Fruit fly (Drosophila melanogaster) whole organism, prepupa: Measurements from ENCODE around the gene Best2.

Source experiments
- Blimp-1 ChIP-seq: fragments of 200-800 bp; sonication (Bioruptor generic); optimal IDR thresholded peaks from 3 replicates; lab custom pipeline; 2017; ENCODE audit warnings: missing biosample characterization, missing genetic modification characterization, mild to moderate bottlenecking, moderate library complexity, missing genetic modification reagents
- CG10631 ChIP-seq: fragments of 200-800 bp; sonication (Bioruptor generic); optimal IDR thresholded peaks from 2 replicates; lab custom pipeline; 2016; ENCODE audit warnings: missing biosample characterization, missing genetic modification characterization
- CG11294 ChIP-seq: fragments of 200-800 bp; sonication (Bioruptor generic); IDR thresholded peaks from 2 replicates; pipeline ENCODE4 v1.3.6; 2022; ENCODE audit warnings: missing biosample characterization, missing genetic modification characterization
- CG11902 ChIP-seq: fragments of 200-800 bp; sonication (Bioruptor generic); optimal IDR thresholded peaks from 3 replicates; lab custom pipeline; 2016; ENCODE audit warnings: missing biosample characterization, missing genetic modification characterization
- CG15336 ChIP-seq: fragments of 200-800 bp; sonication (Bioruptor generic); IDR thresholded peaks from 2 replicates; pipeline ENCODE4 v1.3.6; 2022; ENCODE audit warnings: missing biosample characterization, missing genetic modification characterization
- CG3032 ChIP-seq: fragments of 200-800 bp; optimal IDR thresholded peaks from 2 replicates; lab custom pipeline; 2019; ENCODE audit warnings: missing biosample characterization, mild to moderate bottlenecking, missing genetic modification characterization, moderate library complexity
- CG32006 ChIP-seq: fragments of 200-800 bp; sonication (Bioruptor generic); optimal IDR thresholded peaks from 3 replicates; lab custom pipeline; 2017; ENCODE audit warnings: missing biosample characterization, mild to moderate bottlenecking, missing genetic modification characterization
- CG34406 ChIP-seq: fragments of 200-800 bp; sonication (Bioruptor generic); optimal IDR thresholded peaks from 3 replicates; lab custom pipeline; 2016; ENCODE audit warnings: missing biosample characterization, missing genetic modification characterization
- CG3919 ChIP-seq: fragments of 200-800 bp; sonication (Bioruptor generic); optimal IDR thresholded peaks from 3 replicates; lab custom pipeline; 2016; ENCODE audit warnings: missing biosample characterization, missing genetic modification characterization
- CG4318 ChIP-seq: fragments of 200-800 bp; sonication (Bioruptor generic); optimal IDR thresholded peaks from 3 replicates; lab custom pipeline; 2017; ENCODE audit warnings: missing biosample characterization, mild to moderate bottlenecking, missing genetic modification characterization
- CG6163 ChIP-seq: fragments of 200-800 bp; sonication (Bioruptor generic); IDR thresholded peaks from 3 replicates; pipeline ENCODE4 v1.3.6; 2022; ENCODE audit warnings: missing biosample characterization, missing genetic modification characterization
- CG6276 ChIP-seq: fragments of 200-800 bp; sonication (Bioruptor generic); optimal IDR thresholded peaks from 2 replicates; lab custom pipeline; 2017; ENCODE audit warnings: missing biosample characterization, mild to moderate bottlenecking, missing genetic modification characterization
- CG6792 ChIP-seq: fragments of 200-800 bp; sonication (Bioruptor generic); optimal IDR thresholded peaks from 3 replicates; lab custom pipeline; 2016; ENCODE audit warnings: missing biosample characterization, missing genetic modification characterization
- CG6808 ChIP-seq: fragments of 200-800 bp; sonication (Bioruptor generic); optimal IDR thresholded peaks from 3 replicates; lab custom pipeline; 2017; ENCODE audit warnings: missing biosample characterization, missing genetic modification characterization, mild to moderate bottlenecking, moderate library complexity, missing genetic modification reagents
- CG6854 ChIP-seq: fragments of 200-800 bp; sonication (Bioruptor generic); optimal IDR thresholded peaks from 2 replicates; lab custom pipeline; 2017; ENCODE audit warnings: missing biosample characterization, mild to moderate bottlenecking, missing genetic modification characterization
- CG8119 ChIP-seq: fragments of 200-800 bp; sonication (Bioruptor generic); IDR thresholded peaks from 3 replicates; pipeline ENCODE4 v1.3.6; 2022; ENCODE audit warnings: missing biosample characterization, missing genetic modification characterization
- CG8319 ChIP-seq: fragments of 200-800 bp; sonication (Bioruptor generic); optimal IDR thresholded peaks from 3 replicates; lab custom pipeline; 2016; ENCODE audit warnings: missing biosample characterization, missing genetic modification characterization
- Eip75B ChIP-seq: fragments of 200-800 bp; sonication (Bioruptor generic); optimal IDR thresholded peaks from 3 replicates; lab custom pipeline; 2016; ENCODE audit warnings: missing biosample characterization, missing genetic modification characterization
- Eip78C ChIP-seq: fragments of 200-800 bp; sonication (Bioruptor generic); peaks from one replicate; lab custom pipeline; 2016; ENCODE audit warnings: missing biosample characterization, missing genetic modification characterization
- Ets21C ChIP-seq: fragments of 200-800 bp; sonication (Bioruptor generic); optimal IDR thresholded peaks from 3 replicates; lab custom pipeline; 2016; ENCODE audit warnings: missing biosample characterization, missing genetic modification characterization
- Ets96B ChIP-seq: fragments of 200-800 bp; optimal IDR thresholded peaks from 2 replicates; lab custom pipeline; 2019; ENCODE audit warnings: missing biosample characterization, mild to moderate bottlenecking, missing genetic modification characterization, moderate library complexity
- Gug ChIP-seq: fragments of 200-800 bp; sonication (Bioruptor generic); IDR thresholded peaks from 2 replicates; pipeline ENCODE4 v1.3.6; 2022; ENCODE audit warnings: missing biosample characterization, missing genetic modification characterization
- Hr38 ChIP-seq: sonication (Bioruptor generic); optimal IDR thresholded peaks from 2 replicates; lab custom pipeline; 2016; ENCODE audit warnings: missing biosample characterization, missing genetic modification characterization
- Hr39 ChIP-seq: fragments of 200-800 bp; sonication (Bioruptor generic); optimal IDR thresholded peaks from 2 replicates; lab custom pipeline; 2016; ENCODE audit warnings: missing biosample characterization, missing genetic modification characterization
- Lpt ChIP-seq: fragments of 200-800 bp; sonication (Bioruptor generic); optimal IDR thresholded peaks from 3 replicates; lab custom pipeline; 2016; ENCODE audit warnings: missing biosample characterization, missing genetic modification characterization
- Sox14 ChIP-seq: fragments of 200-800 bp; sonication (Bioruptor generic); optimal IDR thresholded peaks from 3 replicates; lab custom pipeline; 2016; ENCODE audit warnings: missing biosample characterization, missing genetic modification characterization
- Sox15 ChIP-seq: fragments of 200-800 bp; sonication (Bioruptor generic); optimal IDR thresholded peaks from 3 replicates; lab custom pipeline; 2016; ENCODE audit warnings: missing biosample characterization, missing genetic modification characterization
- acj6 ChIP-seq: fragments of 200-800 bp; sonication (Bioruptor generic); optimal IDR thresholded peaks from 3 replicates; lab custom pipeline; 2016; ENCODE audit warnings: missing biosample characterization, missing genetic modification characterization
- cyc ChIP-seq: fragments of 200-800 bp; sonication (Bioruptor generic); optimal IDR thresholded peaks from 3 replicates; lab custom pipeline; 2016; ENCODE audit warnings: missing biosample characterization, missing genetic modification characterization
- dsx ChIP-seq: fragments of 200-800 bp; optimal IDR thresholded peaks from 3 replicates; lab custom pipeline; 2019; ENCODE audit warnings: missing biosample characterization, mild to moderate bottlenecking, missing genetic modification characterization, moderate library complexity; ENCODE audit not compliant: poor library complexity, severe bottlenecking
- eg ChIP-seq: fragments of 200-800 bp; sonication (Bioruptor generic); IDR thresholded peaks from 3 replicates; pipeline ENCODE4 v1.3.6; 2022; ENCODE audit warnings: missing biosample characterization, missing genetic modification characterization
- esn ChIP-seq: fragments of 200-800 bp; sonication (Bioruptor generic); optimal IDR thresholded peaks from 2 replicates; lab custom pipeline; 2016; ENCODE audit warnings: missing biosample characterization, mild to moderate bottlenecking, missing genetic modification characterization, moderate library complexity
- fd59A ChIP-seq: fragments of 200-800 bp; sonication (Bioruptor generic); optimal IDR thresholded peaks from 2 replicates; lab custom pipeline; 2017; ENCODE audit warnings: missing biosample characterization, mild to moderate bottlenecking, missing genetic modification characterization, missing genetic modification reagents
- fd85E ChIP-seq: fragments of 200-800 bp; sonication (Bioruptor generic); optimal IDR thresholded peaks from 3 replicates; lab custom pipeline; 2016; ENCODE audit warnings: missing biosample characterization, missing genetic modification characterization
- fkh ChIP-seq: fragments of 200-800 bp; sonication (Bioruptor generic); optimal IDR thresholded peaks from 3 replicates; lab custom pipeline; 2017; ENCODE audit warnings: missing biosample characterization, mild to moderate bottlenecking, missing genetic modification characterization, moderate library complexity
- lz ChIP-seq: fragments of 200-800 bp; sonication (Bioruptor generic); optimal IDR thresholded peaks from 3 replicates; lab custom pipeline; 2016; ENCODE audit warnings: missing biosample characterization, missing genetic modification characterization
- net ChIP-seq: fragments of 200-800 bp; sonication (Bioruptor generic); optimal IDR thresholded peaks from 3 replicates; lab custom pipeline; 2016; ENCODE audit warnings: missing biosample characterization, missing genetic modification characterization
- pdm3 ChIP-seq: fragments of 200-800 bp; sonication (Bioruptor generic); optimal IDR thresholded peaks from 3 replicates; lab custom pipeline; 2016; ENCODE audit warnings: missing biosample characterization, missing genetic modification characterization
- salr ChIP-seq, 2 experiments: fragments of 200-800 bp; sonication (Bioruptor generic); optimal IDR thresholded peaks; 3 replicates each; lab custom pipeline; 2016 to 2018; ENCODE audit warnings: missing biosample characterization in 2 of 2, missing genetic modification characterization in 2 of 2, mild to moderate bottlenecking in 1 of 2
- spab ChIP-seq: fragments of 200-800 bp; sonication (Bioruptor generic); optimal IDR thresholded peaks from 2 replicates; lab custom pipeline; 2017; ENCODE audit warnings: missing biosample characterization, mild to moderate bottlenecking, missing genetic modification characterization, missing genetic modification reagents
- ss ChIP-seq, 2 experiments: fragments of 200-800 bp; sonication (Bioruptor generic); optimal IDR thresholded peaks; 2 replicates in 1 of 2; 3 replicates in 1 of 2; lab custom pipeline; 2017 to 2018; ENCODE audit warnings: mild to moderate bottlenecking in 2 of 2, missing biosample characterization in 2 of 2, missing genetic modification characterization in 2 of 2, moderate library complexity in 1 of 2
- svp ChIP-seq: fragments of 200-800 bp; sonication (Bioruptor generic); peaks from one replicate; lab custom pipeline; 2016; ENCODE audit warnings: missing biosample characterization, missing genetic modification characterization
- topi ChIP-seq: fragments of 200-800 bp; sonication (Bioruptor generic); optimal IDR thresholded peaks from 3 replicates; lab custom pipeline; 2016; ENCODE audit warnings: missing biosample characterization, missing genetic modification characterization
- vri ChIP-seq: fragments of 200-800 bp; sonication (Bioruptor generic); optimal IDR thresholded peaks from 3 replicates; lab custom pipeline; 2016; ENCODE audit warnings: missing biosample characterization, mild to moderate bottlenecking, missing genetic modification characterization

The Best2 gene

DNA sequence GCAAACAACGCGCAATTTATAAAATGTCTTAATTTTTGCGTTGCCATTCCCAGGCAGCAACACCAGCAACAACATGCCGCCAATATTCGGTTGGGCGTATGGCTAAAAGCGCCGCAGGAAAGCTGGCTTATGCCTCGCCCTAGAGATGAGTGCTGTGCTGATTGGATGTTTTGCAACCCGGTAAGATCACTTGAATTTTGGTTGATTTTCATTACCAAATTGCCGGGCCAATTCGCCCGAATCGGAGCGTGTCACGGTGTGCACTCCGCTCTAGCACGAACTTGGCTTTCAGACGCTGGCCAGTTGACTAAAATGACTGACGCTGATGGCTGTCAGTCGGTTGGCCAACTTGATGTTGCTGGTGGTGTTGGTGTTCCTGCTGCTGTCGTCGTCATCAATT is 28.9 kb upstream of the Best2 start (continued):
- TF ChIP-seq Sox15 (GFP tag; lab: Kevin White, UChicago) (no peak), fkh (GFP tag; lab: Kevin White, UChicago) (no peak), ss (GFP tag; optimal IDR thresholded peaks at IDR 0.05; lab: Kevin White, UChicago) (peak; percentile 69 to 71), topi (GFP tag; lab: Kevin White, UChicago) (peak; percentile 38), CG3032 (tag; lab: Kevin White, UChicago) (peak; percentile 67), fd85E (GFP tag; lab: Kevin White, UChicago) (no peak), CG6792 (GFP tag; lab: Kevin White, UChicago) (peak; percentile 67), pdm3 (GFP tag; lab: Kevin White, UChicago) (peak; percentile 70), Hr38 (no peak), Eip75B (GFP tag; lab: Kevin White, UChicago) (peak; percentile 49), CG6854 (no peak)

DNA sequence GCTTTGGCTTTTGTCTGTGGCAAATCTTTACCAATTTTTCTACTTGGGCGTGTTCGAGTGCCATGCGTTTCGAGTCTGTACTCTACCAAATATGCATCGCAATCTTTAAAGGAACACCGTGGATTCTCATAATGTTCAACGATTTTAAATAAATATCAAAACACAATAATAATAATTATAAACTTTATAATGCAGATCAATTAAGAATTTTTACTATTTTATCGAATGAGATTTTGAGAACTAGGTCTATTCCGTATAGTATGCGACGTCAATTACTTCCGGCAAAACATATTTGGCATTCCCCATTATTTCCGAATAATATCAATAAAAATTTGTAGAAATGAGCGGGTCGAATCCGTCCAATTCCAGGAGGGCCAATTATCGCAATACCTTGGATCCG is 19.0 kb upstream of the Best2 start, which contains the start of gene CG43168:
CG43168 (plus strand) TSS at position 301 of the 400 bp plus-strand sequence.
- TF ChIP-seq Eip78C (GFP tag; lab: Kevin White, UChicago) (peak; percentile 25), lz (GFP tag; lab: Kevin White, UChicago) (no peak)
- TF ChIP-seq, all 60 proteins: peak for 1

DNA sequence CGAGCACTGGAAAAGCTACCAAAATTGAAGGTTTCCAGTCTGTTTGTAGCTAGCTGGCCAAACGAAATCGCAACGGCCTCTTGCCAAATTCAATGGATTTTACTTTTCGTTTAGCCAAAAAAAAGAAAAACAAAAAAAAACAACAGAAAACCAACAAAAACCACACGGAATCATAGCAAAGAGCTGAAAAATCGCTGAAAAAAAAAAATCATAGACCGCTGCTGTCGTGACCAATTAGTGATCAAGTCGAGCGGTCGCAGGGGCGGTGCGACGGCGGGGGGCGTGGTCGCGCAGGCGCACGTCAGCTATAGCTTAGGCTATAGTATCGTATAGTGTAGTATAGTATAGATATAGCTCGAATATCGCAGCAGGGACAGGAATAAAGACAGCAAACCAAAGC is 18.5 kb upstream of the Best2 start:
- TF ChIP-seq CG32006: peak; percentile 15
- TF ChIP-seq Sox15 (GFP tag; lab: Kevin White, UChicago): no peak
- TF ChIP-seq net: peak; percentile 53
- TF ChIP-seq Hr38: peak; percentile 3
- peak; percentile 40; the same call in 1 of the 2 replicates for TF ChIP-seq CG11294 (GFP tag; lab: Robert Waterston, UW)
- peak; percentile 88 for TF ChIP-seq CG8119 (GFP tag; lab: Robert Waterston, UW)
- TF ChIP-seq CG6163 (GFP tag; lab: Robert Waterston, UW): peak; percentile 32; the same call in 1 of the 3 replicates
- peak; percentile 78 for TF ChIP-seq eg
- peak; percentile 86 for TF ChIP-seq CG15336 (GFP tag; lab: Robert Waterston, UW)
- no peak for TF ChIP-seq CG11902
- TF ChIP-seq Eip78C (GFP tag; lab: Kevin White, UChicago): peak; percentile 55
- TF ChIP-seq Lpt (GFP tag; lab: Kevin White, UChicago): peak; percentile 64
- TF ChIP-seq Hr39 (GFP tag; lab: Kevin White, UChicago): no peak
- TF ChIP-seq CG6276: peak; percentile 3

DNA sequence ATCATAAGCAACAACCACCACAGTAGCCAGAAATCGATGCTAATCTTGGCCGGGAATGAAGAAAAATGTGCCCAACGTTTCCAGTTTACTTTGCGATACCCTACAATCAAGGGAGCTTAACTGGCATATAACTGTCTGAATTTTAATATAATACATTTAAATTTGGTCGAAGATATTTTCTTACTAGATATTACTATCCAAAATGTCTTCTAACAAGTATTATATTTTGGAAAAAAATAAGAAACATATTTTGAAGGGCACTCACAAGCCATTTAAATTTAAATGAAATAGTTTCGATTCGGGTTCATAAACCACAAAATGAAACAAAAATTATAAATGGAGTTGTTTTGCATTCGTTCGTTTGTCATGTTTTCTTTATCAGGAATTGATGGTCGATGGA is 13.8 kb upstream of the Best2 start:
- TF ChIP-seq CG4318 (GFP tag; lab: Kevin White, UChicago) (no peak), Blimp-1 (GFP tag; lab: Kevin White, UChicago) (no peak), CG6792 (GFP tag; lab: Kevin White, UChicago) (peak; percentile 70), Eip75B (GFP tag; lab: Kevin White, UChicago) (peak; percentile 43), acj6 (GFP tag; lab: Kevin White, UChicago) (peak; percentile 57), CG3919 (peak; percentile 57), eg (no peak), Gug (no peak), Lpt (GFP tag; lab: Kevin White, UChicago) (no peak), CG8119 (GFP tag; lab: Robert Waterston, UW) (no peak), cyc (peak; percentile 42), salr (GFP tag; optimal IDR thresholded peaks at IDR 0.05; lab: Kevin White, UChicago) (no peak), lz (GFP tag; lab: Kevin White, UChicago) (peak; percentile 30), CG10631 (GFP tag; lab: Kevin White, UChicago) (peak; percentile 39), svp (GFP tag; lab: Kevin White, UChicago) (peak; percentile 83), Sox14 (GFP tag; lab: Kevin White, UChicago) (peak; percentile 29), ss (GFP tag; optimal IDR thresholded peaks at IDR 0.05; lab: Kevin White, UChicago) (peak in 1 of 2 experiments; percentile 31), CG32006 (no peak), fkh (GFP tag; lab: Kevin White, UChicago) (no peak), spab (peak; percentile 11), CG8319 (peak; percentile 40), CG6808 (GFP tag; lab: Kevin White, UChicago) (no peak), vri (GFP tag; lab: Kevin White, UChicago) (peak; percentile 10), topi (GFP tag; lab: Kevin White, UChicago) (peak; percentile 68), Ets96B (peak; percentile 54), CG34406 (GFP tag; lab: Kevin White, UChicago) (peak; percentile 72), esn (peak; percentile 68), fd85E (GFP tag; lab: Kevin White, UChicago) (no peak), net (peak; percentile 46), fd59A (GFP tag; lab: Kevin White, UChicago) (no peak), dsx (GFP tag; lab: Kevin White, UChicago) (peak; percentile 16), Ets21C (GFP tag; lab: Kevin White, UChicago) (peak; percentile 16), Sox15 (GFP tag; lab: Kevin White, UChicago) (peak; percentile 14)
